Worm (Caenorhabditis elegans): Measurements from ENCODE around the gene set-11.

ce11 chrII:2741405-2741804 lies 49.0 kb upstream of the set-11 start:
- TF ChIP-seq ama-1 (optimal IDR thresholded peaks at IDR 0.05) (no peak), B0310.2 (tag; optimal IDR thresholded peaks at IDR 0.05) (no peak), aly-1 (tag; optimal IDR thresholded peaks at IDR 0.05) (no peak), hnd-1 (tag; optimal IDR thresholded peaks at IDR 0.05) (no peak), ceh-13 (GFP tag; optimal IDR thresholded peaks at IDR 0.05) (no peak)
